Fruit fly (Drosophila melanogaster): ENCODE results near the gene CG31955.
A peak's percentile ranks its signal among the peaks of the same experiment; 100 is the strongest.

Gene CG31955

DNA sequence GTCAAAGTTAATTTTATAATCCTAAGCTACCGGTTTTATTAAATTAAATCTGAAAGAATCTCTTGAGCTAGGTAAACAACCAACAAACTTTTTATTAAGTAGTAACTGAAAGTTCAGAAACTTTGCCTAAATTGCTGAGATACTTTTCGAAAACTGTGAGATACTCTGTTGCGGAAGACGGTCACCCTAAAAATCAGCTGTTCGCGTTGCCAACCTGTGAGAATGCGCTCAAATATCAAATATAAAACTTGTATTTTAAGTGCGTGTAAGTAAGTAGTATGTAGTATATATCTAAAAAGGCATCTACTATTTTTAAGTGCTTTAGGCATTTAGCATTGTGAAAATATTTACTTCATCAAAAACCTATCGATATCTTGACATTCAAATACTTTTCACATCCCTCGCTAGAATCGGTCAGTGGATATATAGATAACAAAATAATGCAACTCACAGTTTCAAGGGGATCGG, at the start of gene CG31955, which contains the start of gene CG2818 (continued):
- TF ChIP-seq psq (GFP tag; optimal IDR thresholded peaks at IDR 0.05) (no peak), CG30020 (tag; optimal IDR thresholded peaks at IDR 0.05) (peak; percentile 36), bbx (GFP tag; IDR thresholded peaks at IDR 0.05; ENCODE audit: partially characterized antibody) (peak; percentile 38; the same call in 1 of the 2 replicates), CG16779 (GFP tag; IDR thresholded peaks at IDR 0.05) (no peak), HHEX (GFP tag; optimal IDR thresholded peaks at IDR 0.05) (no peak), sqz (GFP tag; optimal IDR thresholded peaks at IDR 0.05) (no peak), exex (tag; optimal IDR thresholded peaks at IDR 0.05) (no peak), CG2875 (GFP tag; optimal IDR thresholded peaks at IDR 0.05) (no peak), Myb (GFP tag; optimal IDR thresholded peaks at IDR 0.05) (peak; percentile 55), NC2α (GFP tag; optimal IDR thresholded peaks at IDR 0.05) (no peak), toy (GFP tag; IDR thresholded peaks at IDR 0.05) (no peak), hbn (GFP tag; IDR thresholded peaks at IDR 0.05; ENCODE audit: partially characterized antibody) (peak; percentile 59), Fer1 (GFP tag; optimal IDR thresholded peaks at IDR 0.05) (no peak), Ptx1 (GFP tag; IDR thresholded peaks at IDR 0.05) (no peak), CG17612 (GFP tag; IDR thresholded peaks at IDR 0.05) (no peak), odd (GFP tag; optimal IDR thresholded peaks at IDR 0.05) (no peak), Mrtf (GFP tag; IDR thresholded peaks at IDR 0.05) (no peak), CG32772 (GFP tag; IDR thresholded peaks at IDR 0.05) (no peak), CG3065 (GFP tag; optimal IDR thresholded peaks at IDR 0.05) (no peak), CG14014 (GFP tag; IDR thresholded peaks at IDR 0.05) (no peak), esg (GFP tag; conservative IDR thresholded peaks at IDR 0.05) (no peak), CG9817 (tag; optimal IDR thresholded peaks at IDR 0.05) (no peak), luna (GFP tag; optimal IDR thresholded peaks at IDR 0.05) (no peak), Stat92E (GFP tag; optimal IDR thresholded peaks at IDR 0.05) (no peak), scrt (GFP tag; optimal IDR thresholded peaks at IDR 0.05) (no peak), z (GFP tag; IDR thresholded peaks at IDR 0.05) (no peak), ssp (GFP tag; IDR thresholded peaks at IDR 0.05) (no peak), Doc3 (GFP tag; IDR thresholded peaks at IDR 0.05; ENCODE audit: partially characterized antibody) (peak; percentile 68), CG12942 (GFP tag; optimal IDR thresholded peaks at IDR 0.05) (no peak), GATAe (GFP tag; conservative IDR thresholded peaks at IDR 0.05) (0 out of 2 replicates have a peak, but pooled peaks have one; percentile 25), CG4424 (GFP tag; optimal IDR thresholded peaks at IDR 0.05) (no peak), row (GFP tag; IDR thresholded peaks at IDR 0.05) (peak; percentile 63), sim (GFP tag; IDR thresholded peaks at IDR 0.05) (no peak), CG2712 (tag; optimal IDR thresholded peaks at IDR 0.05) (no peak), CG2889 (GFP tag; IDR thresholded peaks at IDR 0.05) (no peak), CG10321 (GFP tag; IDR thresholded peaks at IDR 0.05) (no peak), CG15696 (tag; optimal IDR thresholded peaks at IDR 0.05) (no peak), CG15269 (tag; optimal IDR thresholded peaks at IDR 0.05) (peak; percentile 9), CG3726 (GFP tag; IDR thresholded peaks at IDR 0.05) (no peak), unc-4 (GFP tag; IDR thresholded peaks at IDR 0.05; ENCODE audit: partially characterized antibody) (peak; percentile 77), bsh (GFP tag; optimal IDR thresholded peaks at IDR 0.05) (peak in 1 of 2 experiments; percentile 19), emc (GFP tag; optimal IDR thresholded peaks at IDR 0.05) (no peak), Gsc (GFP tag; IDR thresholded peaks at IDR 0.05) (no peak), Kr (GFP tag; optimal IDR thresholded peaks at IDR 0.05) (no peak), CG12659 (GFP tag; optimal IDR thresholded peaks at IDR 0.05) (peak; percentile 46), vvl (GFP tag; IDR thresholded peaks at IDR 0.05) (no peak), Taf1 (GFP tag; IDR thresholded peaks at IDR 0.05) (no peak), chm (GFP tag; IDR thresholded peaks at IDR 0.05) (no peak), CG18619 (GFP tag; optimal IDR thresholded peaks at IDR 0.05) (no peak), CG18764 (GFP tag; optimal IDR thresholded peaks at IDR 0.05) (no peak), so (GFP tag; IDR thresholded peaks at IDR 0.05) (no peak), slbo (GFP tag; IDR thresholded peaks at IDR 0.05) (no peak)

All from whole organism, embryonic.